Fruit fly (Drosophila melanogaster): ENCODE results near the gene bcd.
A peak's percentile ranks its signal among the peaks of the same experiment; 100 is the strongest.

The bcd gene

DNA sequence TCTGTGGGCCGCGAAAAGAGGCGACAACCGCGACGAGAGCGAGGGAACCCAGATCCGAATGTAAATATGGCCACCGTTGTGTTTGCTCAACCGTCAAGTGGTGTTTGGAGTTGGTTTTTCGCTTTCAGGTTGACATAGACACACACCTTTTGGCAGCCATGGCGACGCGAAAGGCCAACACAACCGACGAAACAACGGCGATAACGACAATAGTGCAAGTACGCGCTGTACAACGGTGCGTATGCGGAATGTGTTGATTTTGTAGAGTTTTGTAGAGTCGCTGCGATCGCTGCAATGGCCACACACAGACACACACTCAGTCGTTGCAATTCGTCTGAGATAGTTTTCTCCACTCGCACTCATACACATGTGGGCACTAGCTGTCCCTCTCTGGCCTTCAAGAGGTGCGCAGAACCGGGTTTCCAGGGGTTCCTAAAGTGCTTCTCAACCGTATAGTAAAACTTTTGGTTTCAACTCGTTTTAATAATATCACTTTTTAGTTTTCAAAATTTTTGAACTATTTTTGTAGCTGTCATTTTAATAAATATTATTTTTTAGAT is 17.8 kb downstream of the bcd start (continued):
- TF ChIP-seq p53 (GFP tag; optimal IDR thresholded peaks at IDR 0.05) (no peak), CG3281 (GFP tag; optimal IDR thresholded peaks at IDR 0.05) (no peak), psq (GFP tag; optimal IDR thresholded peaks at IDR 0.05) (no peak), twi (tag; optimal IDR thresholded peaks at IDR 0.05) (peak; percentile 22), CG11695 (GFP tag; IDR thresholded peaks at IDR 0.05) (no peak), CG10267 (tag; optimal IDR thresholded peaks at IDR 0.05) (no peak), CG9437 (GFP tag; optimal IDR thresholded peaks at IDR 0.05) (no peak), gro (GFP tag; optimal IDR thresholded peaks at IDR 0.05) (no peak), Mad (GFP tag; optimal IDR thresholded peaks at IDR 0.05) (no peak), ken (GFP tag; IDR thresholded peaks at IDR 0.05) (no peak), slbo (GFP tag; IDR thresholded peaks at IDR 0.05) (0 out of 2 replicates have a peak, but pooled peaks have one; percentile 11), Fer3 (tag; optimal IDR thresholded peaks at IDR 0.05) (no peak), mirr (GFP tag; optimal IDR thresholded peaks at IDR 0.05) (no peak), CG8290 (GFP tag; optimal IDR thresholded peaks at IDR 0.05) (no peak), CG8290 (tag; optimal IDR thresholded peaks at IDR 0.05) (no peak), dmrt11E (tag; optimal IDR thresholded peaks at IDR 0.05) (no peak), CG1832 (GFP tag; optimal IDR thresholded peaks at IDR 0.05) (peak; percentile 67), CG8765 (GFP tag; IDR thresholded peaks at IDR 0.05) (peak; percentile 79), CG4424 (GFP tag; optimal IDR thresholded peaks at IDR 0.05) (no peak), Ssrp (tag; optimal IDR thresholded peaks at IDR 0.05) (no peak), tgo (GFP tag; IDR thresholded peaks at IDR 0.05) (no peak), CG30431 (GFP tag; optimal IDR thresholded peaks at IDR 0.05) (no peak), Sin3A (optimal IDR thresholded peaks at IDR 0.05) (no peak), Tbp (GFP tag; optimal IDR thresholded peaks at IDR 0.05) (no peak), nom (GFP tag; optimal IDR thresholded peaks at IDR 0.05) (no peak), Pdp1 (GFP tag; optimal IDR thresholded peaks at IDR 0.05) (no peak), Bteb2 (GFP tag; optimal IDR thresholded peaks at IDR 0.05) (no peak), Camta (GFP tag; optimal IDR thresholded peaks at IDR 0.05) (no peak), gt (GFP tag; IDR thresholded peaks at IDR 0.05) (no peak), CoRest (tag; optimal IDR thresholded peaks at IDR 0.05) (peak; percentile 7), CG11504 (tag; optimal IDR thresholded peaks at IDR 0.05) (no peak), CG15601 (tag; optimal IDR thresholded peaks at IDR 0.05) (no peak), al (GFP tag; IDR thresholded peaks at IDR 0.05) (no peak), CG42726 (GFP tag; IDR thresholded peaks at IDR 0.05; ENCODE audit: partially characterized antibody) (no peak), CG32767 (GFP tag; IDR thresholded peaks at IDR 0.05) (no peak), chm (GFP tag; IDR thresholded peaks at IDR 0.05) (no peak), Usf (GFP tag; optimal IDR thresholded peaks at IDR 0.05) (no peak), amos (GFP tag; IDR thresholded peaks at IDR 0.05; ENCODE audit: partially characterized antibody) (no peak), Stat92E (GFP tag; optimal IDR thresholded peaks at IDR 0.05) (no peak), hkb (optimal IDR thresholded peaks at IDR 0.05) (no peak), hkb (GFP tag; IDR thresholded peaks at IDR 0.05) (no peak; the same call in 1 of the 2 replicates), MESR4 (GFP tag; optimal IDR thresholded peaks at IDR 0.05) (no peak), CG17829 (tag; optimal IDR thresholded peaks at IDR 0.05) (no peak), ab (GFP tag; optimal IDR thresholded peaks at IDR 0.05) (no peak), CG7963 (GFP tag; IDR thresholded peaks at IDR 0.05; ENCODE audit: partially characterized antibody) (no peak), CG7372 (GFP tag; IDR thresholded peaks at IDR 0.05) (peak; percentile 86), peb (GFP tag; IDR thresholded peaks at IDR 0.05) (no peak; the same call in 1 of the 2 replicates), Sox102F (GFP tag; optimal IDR thresholded peaks at IDR 0.05) (no peak), GATAe (GFP tag; conservative IDR thresholded peaks at IDR 0.05) (no peak), stwl (tag; optimal IDR thresholded peaks at IDR 0.05) (no peak), CG7556 (GFP tag; optimal IDR thresholded peaks at IDR 0.05) (no peak), ac (GFP tag; optimal IDR thresholded peaks at IDR 0.05) (no peak)

All from whole organism, embryonic.